Worm (Caenorhabditis elegans) whole organism, young adult: ENCODE data around the gene C35A5.6.

Experiments
- C06A6.2 ChIP-seq: fragments of 200-800 bp; sonication (Bioruptor generic); conservative IDR thresholded peaks from 2 replicates; pipeline ENCODE4 v1.3.6; 2022; ENCODE audit warnings: missing genetic modification characterization, missing compliant biosample characterization
- Y53F4B.3 ChIP-seq: fragments of 200-800 bp; sonication (Bioruptor generic); IDR thresholded peaks from 2 replicates; pipeline ENCODE4 v1.3.6; 2022; ENCODE audit warnings: missing genetic modification reagents, missing genetic modification characterization, missing compliant biosample characterization
- ama-1 ChIP-seq, 3 experiments: fragments of 150-350 bp in 1 of 3; sonication (generic microtip) in 2 of 3; optimal IDR thresholded peaks; 2 replicates each; lab custom pipeline; 2014 to 2018; ENCODE audit warnings: missing biosample characterization in 2 of 3, missing genetic modification characterization in 2 of 3, missing genetic modification reagents in 2 of 3
- egrh-3 ChIP-seq: fragments of 200-800 bp; sonication (Bioruptor generic); IDR thresholded peaks from 2 replicates; pipeline ENCODE4 v1.3.6; 2022; ENCODE audit warnings: missing genetic modification reagents, missing genetic modification characterization, missing compliant biosample characterization
- let-607 ChIP-seq, 2 experiments: fragments of 200-800 bp in 1 of 2; sonication (Bioruptor generic) in 1 of 2; sonication (generic microtip) in 1 of 2; optimal IDR thresholded peaks; 2 replicates each; lab custom pipeline; 2016 to 2018; ENCODE audit warnings: mild to moderate bottlenecking in 2 of 2, missing compliant biosample characterization in 2 of 2, missing genetic modification characterization in 2 of 2, moderate library complexity in 2 of 2, missing genotype in 1 of 2
- madf-6 ChIP-seq: fragments of 200-800 bp; sonication (Bioruptor generic); IDR thresholded peaks from 2 replicates; pipeline ENCODE4 v1.3.6; 2022; ENCODE audit warnings: missing genetic modification reagents, missing genetic modification characterization, missing compliant biosample characterization
- nhr-27 ChIP-seq: fragments of 200-800 bp; sonication (Bioruptor generic); optimal IDR thresholded peaks from 2 replicates; lab custom pipeline; 2018; ENCODE audit warnings: mild to moderate bottlenecking, missing genetic modification characterization, moderate library complexity, missing compliant biosample characterization
- tlf-1 ChIP-seq: fragments of 200-800 bp; sonication (Bioruptor generic); optimal IDR thresholded peaks from 2 replicates; lab custom pipeline; 2018; ENCODE audit warnings: mild to moderate bottlenecking, missing genetic modification characterization, missing compliant biosample characterization
- unc-62 ChIP-seq: fragments of 150-350 bp; optimal IDR thresholded peaks from 2 replicates; lab custom pipeline; 2014; ENCODE audit warnings: missing biosample characterization, missing genetic modification reagents, missing genetic modification characterization
- ztf-28 ChIP-seq: fragments of 200-800 bp; sonication (Bioruptor generic); IDR thresholded peaks from 2 replicates; pipeline ENCODE4 v1.3.6; 2022; ENCODE audit warnings: missing genetic modification reagents, missing genetic modification characterization, missing compliant biosample characterization

DNA sequence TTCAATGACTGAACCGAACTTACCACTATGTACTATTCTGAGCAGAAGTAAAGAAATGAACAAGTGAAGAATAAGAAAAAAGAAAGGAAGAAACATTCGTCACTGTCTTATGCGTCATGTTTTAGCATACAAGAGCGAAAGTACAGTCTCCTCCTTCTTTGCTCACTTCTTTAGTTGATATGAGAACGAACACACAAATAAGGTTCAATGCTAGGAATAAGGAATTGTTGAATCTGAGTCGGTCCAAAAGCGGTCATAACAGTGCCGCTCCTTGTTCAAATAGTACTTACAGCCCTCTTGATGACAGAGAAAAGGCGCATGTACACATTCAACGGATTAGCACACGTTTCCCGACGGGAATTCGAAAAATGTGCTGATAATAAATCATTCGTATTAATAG, 30.2 kb downstream of the C35A5.6 start, which contains the start of gene F25D1.8:
- no peak for TF ChIP-seq ztf-28 (GFP tag; lab: Robert Waterston, UW)
- TF ChIP-seq madf-6 = no peak
- no peak for TF ChIP-seq Y53F4B.3 (GFP tag; lab: Robert Waterston, UW)
- TF ChIP-seq egrh-3 = no peak
- no peak for TF ChIP-seq let-607 (tag; optimal IDR thresholded peaks at IDR 0.05; lab: Kevin White, UChicago)
- TF ChIP-seq unc-62 (GFP tag; lab: Kevin White, UChicago) = no peak
- no peak for TF ChIP-seq C06A6.2 (GFP tag; lab: Robert Waterston, UW)
- TF ChIP-seq ama-1 (optimal IDR thresholded peaks at IDR 0.05; lab: Kevin White, UChicago) = no peak
- TF ChIP-seq ama-1 (GFP tag; optimal IDR thresholded peaks at IDR 0.05; lab: Kevin White, UChicago) = no peak
- TF ChIP-seq tlf-1 (GFP tag; lab: Kevin White, UChicago) = no peak
- TF ChIP-seq nhr-27 (tag; lab: Kevin White, UChicago) = no peak
